Fruit fly (Drosophila melanogaster): ENCODE data around the gene sov.
A peak's percentile ranks its signal among the peaks of the same experiment; 100 is the strongest.

The sov gene

dm6 chrX:6756175-6756718, at the start of gene sov:
sov (plus strand) TSS chrX:6756322.
- 0 out of 3 replicates have a peak, but pooled peaks have one; percentile 28 for TF ChIP-seq CG4496 (GFP tag; IDR thresholded peaks at IDR 0.05)
- TF ChIP-seq Pif1A (GFP tag; optimal IDR thresholded peaks at IDR 0.05) = no peak
- no peak for TF ChIP-seq EcR (GFP tag; optimal IDR thresholded peaks at IDR 0.05)
- no peak for TF ChIP-seq Ets98B (GFP tag; IDR thresholded peaks at IDR 0.05)
- no peak for TF ChIP-seq CG34367 (tag; optimal IDR thresholded peaks at IDR 0.05)
- TF ChIP-seq CG15710 (tag; optimal IDR thresholded peaks at IDR 0.05) = no peak

- peak; percentile 78 for TF ChIP-seq EcR (GFP tag; optimal IDR thresholded peaks at IDR 0.05)
- TF ChIP-seq Pif1B (GFP tag; optimal IDR thresholded peaks at IDR 0.05) = no peak
These were observed 49.4 kb upstream of the sov start for dm6 chrX:6706570-6707306.

- TF ChIP-seq CG12605 (GFP tag; IDR thresholded peaks at IDR 0.05) (peak; percentile 79), CG13204 (GFP tag; optimal IDR thresholded peaks at IDR 0.05) (peak; percentile 54), CG9948 (tag; optimal IDR thresholded peaks at IDR 0.05) (peak; percentile 50), fd96Ca (GFP tag; IDR thresholded peaks at IDR 0.05) (peak; percentile 50; the same call in 1 of the 3 replicates), CG17806 (tag; optimal IDR thresholded peaks at IDR 0.05) (peak; percentile 57), Pif1B (GFP tag; optimal IDR thresholded peaks at IDR 0.05) (peak; percentile 18), Pif1A (GFP tag; optimal IDR thresholded peaks at IDR 0.05) (peak; percentile 27), Ets98B (GFP tag; IDR thresholded peaks at IDR 0.05) (peak; percentile 35; the same call in 1 of the 2 replicates), rn (GFP tag; IDR thresholded peaks at IDR 0.05) (no peak), gl (tag; optimal IDR thresholded peaks at IDR 0.05) (peak; percentile 76), CG4496 (GFP tag; IDR thresholded peaks at IDR 0.05) (peak; percentile 44; the same call in 1 of the 3 replicates), CG34367 (tag; optimal IDR thresholded peaks at IDR 0.05) (peak; percentile 55), CG15710 (tag; optimal IDR thresholded peaks at IDR 0.05) (peak; percentile 36), EcR (GFP tag; optimal IDR thresholded peaks at IDR 0.05) (peak; percentile 94), CG10348 (GFP tag; IDR thresholded peaks at IDR 0.05) (no peak), CG8301 (tag; optimal IDR thresholded peaks at IDR 0.05) (peak; percentile 41), CG8159 (tag; optimal IDR thresholded peaks at IDR 0.05) (peak; percentile 54), D1 (tag; optimal IDR thresholded peaks at IDR 0.05) (no peak), CG32121 (GFP tag; IDR thresholded peaks at IDR 0.05) (0 out of 2 replicates have a peak, but pooled peaks have one; percentile 21), CG14655 (GFP tag; optimal IDR thresholded peaks at IDR 0.05) (peak; percentile 64), Snoo (tag; optimal IDR thresholded peaks at IDR 0.05) (no peak)
These were observed 48.0 kb upstream of the sov start for dm6 chrX:6708138-6708537.

dm6 chrX:6708580-6709199, 47.4 kb upstream of the sov start:
- TF ChIP-seq rn (GFP tag; IDR thresholded peaks at IDR 0.05) (no peak), Pif1A (GFP tag; optimal IDR thresholded peaks at IDR 0.05) (peak; percentile 11), D1 (tag; optimal IDR thresholded peaks at IDR 0.05) (no peak), CG4496 (GFP tag; IDR thresholded peaks at IDR 0.05) (no peak), CG8159 (tag; optimal IDR thresholded peaks at IDR 0.05) (no peak), EcR (GFP tag; optimal IDR thresholded peaks at IDR 0.05) (peak; percentile 31), CG15710 (tag; optimal IDR thresholded peaks at IDR 0.05) (no peak), fd96Ca (GFP tag; IDR thresholded peaks at IDR 0.05) (no peak)

- TF ChIP-seq CG12605 (GFP tag; IDR thresholded peaks at IDR 0.05) = peak; percentile 31
- no peak for TF ChIP-seq rn (GFP tag; IDR thresholded peaks at IDR 0.05)
These were observed 46.7 kb upstream of the sov start for dm6 chrX:6709252-6710037.

dm6 chrX:6710258-6710657, 45.9 kb upstream of the sov start:
- TF ChIP-seq Pif1B (GFP tag; optimal IDR thresholded peaks at IDR 0.05) (no peak), CG17806 (tag; optimal IDR thresholded peaks at IDR 0.05) (no peak), CG32121 (GFP tag; IDR thresholded peaks at IDR 0.05) (no peak), CG15710 (tag; optimal IDR thresholded peaks at IDR 0.05) (no peak), CG8159 (tag; optimal IDR thresholded peaks at IDR 0.05) (no peak), CG12605 (GFP tag; IDR thresholded peaks at IDR 0.05) (no peak), CG13204 (GFP tag; optimal IDR thresholded peaks at IDR 0.05) (no peak), CG34367 (tag; optimal IDR thresholded peaks at IDR 0.05) (no peak), gl (tag; optimal IDR thresholded peaks at IDR 0.05) (no peak), Pif1A (GFP tag; optimal IDR thresholded peaks at IDR 0.05) (no peak), CG10348 (GFP tag; IDR thresholded peaks at IDR 0.05) (no peak), Ets98B (GFP tag; IDR thresholded peaks at IDR 0.05) (no peak), CG9948 (tag; optimal IDR thresholded peaks at IDR 0.05) (no peak), fd96Ca (GFP tag; IDR thresholded peaks at IDR 0.05) (no peak), EcR (GFP tag; optimal IDR thresholded peaks at IDR 0.05) (no peak)

All from whole organism, pupa.